Fruit fly (Drosophila melanogaster) whole organism, prepupa: ENCODE results near the gene Manf.

Source experiments
- Blimp-1 ChIP-seq: fragments of 200-800 bp; sonication (Bioruptor generic); optimal IDR thresholded peaks from 3 replicates; lab custom pipeline; 2017; ENCODE audit warnings: missing biosample characterization, missing genetic modification characterization, mild to moderate bottlenecking, moderate library complexity, missing genetic modification reagents
- CG10631 ChIP-seq: fragments of 200-800 bp; sonication (Bioruptor generic); optimal IDR thresholded peaks from 2 replicates; lab custom pipeline; 2016; ENCODE audit warnings: missing biosample characterization, missing genetic modification characterization
- CG15336 ChIP-seq: fragments of 200-800 bp; sonication (Bioruptor generic); IDR thresholded peaks from 2 replicates; pipeline ENCODE4 v1.3.6; 2022; ENCODE audit warnings: missing biosample characterization, missing genetic modification characterization
- CG1621 ChIP-seq: fragments of 200-800 bp; sonication (Bioruptor generic); optimal IDR thresholded peaks from 3 replicates; lab custom pipeline; 2018; ENCODE audit warnings: missing biosample characterization, mild to moderate bottlenecking, missing genetic modification characterization
- CG16779 ChIP-seq: fragments of 200-800 bp; sonication (Bioruptor generic); optimal IDR thresholded peaks from 3 replicates; lab custom pipeline; 2017; ENCODE audit warnings: missing biosample characterization, mild to moderate bottlenecking, missing genetic modification characterization
- CG3032 ChIP-seq: fragments of 200-800 bp; optimal IDR thresholded peaks from 2 replicates; lab custom pipeline; 2019; ENCODE audit warnings: missing biosample characterization, mild to moderate bottlenecking, missing genetic modification characterization, moderate library complexity
- CG31627 ChIP-seq: fragments of 200-800 bp; sonication (Bioruptor generic); optimal IDR thresholded peaks from 3 replicates; lab custom pipeline; 2016; ENCODE audit warnings: missing biosample characterization, missing genetic modification characterization
- CG32006 ChIP-seq: fragments of 200-800 bp; sonication (Bioruptor generic); optimal IDR thresholded peaks from 3 replicates; lab custom pipeline; 2017; ENCODE audit warnings: missing biosample characterization, mild to moderate bottlenecking, missing genetic modification characterization
- CG34406 ChIP-seq: fragments of 200-800 bp; sonication (Bioruptor generic); optimal IDR thresholded peaks from 3 replicates; lab custom pipeline; 2016; ENCODE audit warnings: missing biosample characterization, missing genetic modification characterization
- CG3919 ChIP-seq: fragments of 200-800 bp; sonication (Bioruptor generic); optimal IDR thresholded peaks from 3 replicates; lab custom pipeline; 2016; ENCODE audit warnings: missing biosample characterization, missing genetic modification characterization
- CG4318 ChIP-seq: fragments of 200-800 bp; sonication (Bioruptor generic); optimal IDR thresholded peaks from 3 replicates; lab custom pipeline; 2017; ENCODE audit warnings: missing biosample characterization, mild to moderate bottlenecking, missing genetic modification characterization
- CG6163 ChIP-seq: fragments of 200-800 bp; sonication (Bioruptor generic); IDR thresholded peaks from 3 replicates; pipeline ENCODE4 v1.3.6; 2022; ENCODE audit warnings: missing biosample characterization, missing genetic modification characterization
- CG6276 ChIP-seq: fragments of 200-800 bp; sonication (Bioruptor generic); optimal IDR thresholded peaks from 2 replicates; lab custom pipeline; 2017; ENCODE audit warnings: missing biosample characterization, mild to moderate bottlenecking, missing genetic modification characterization
- CG6792 ChIP-seq: fragments of 200-800 bp; sonication (Bioruptor generic); optimal IDR thresholded peaks from 3 replicates; lab custom pipeline; 2016; ENCODE audit warnings: missing biosample characterization, missing genetic modification characterization
- CG6808 ChIP-seq: fragments of 200-800 bp; sonication (Bioruptor generic); optimal IDR thresholded peaks from 3 replicates; lab custom pipeline; 2017; ENCODE audit warnings: missing biosample characterization, missing genetic modification characterization, mild to moderate bottlenecking, moderate library complexity, missing genetic modification reagents
- CG6854 ChIP-seq: fragments of 200-800 bp; sonication (Bioruptor generic); optimal IDR thresholded peaks from 2 replicates; lab custom pipeline; 2017; ENCODE audit warnings: missing biosample characterization, mild to moderate bottlenecking, missing genetic modification characterization
- CG7368 ChIP-seq: fragments of 200-800 bp; sonication (Bioruptor generic); optimal IDR thresholded peaks from 3 replicates; lab custom pipeline; 2016; ENCODE audit warnings: missing biosample characterization, missing genetic modification characterization
- CG8319 ChIP-seq: fragments of 200-800 bp; sonication (Bioruptor generic); optimal IDR thresholded peaks from 3 replicates; lab custom pipeline; 2016; ENCODE audit warnings: missing biosample characterization, missing genetic modification characterization
- CG9139 ChIP-seq: fragments of 200-800 bp; sonication (Bioruptor generic); optimal IDR thresholded peaks from 3 replicates; lab custom pipeline; 2017; ENCODE audit warnings: missing biosample characterization, mild to moderate bottlenecking, missing genetic modification characterization
- Eip75B ChIP-seq: fragments of 200-800 bp; sonication (Bioruptor generic); optimal IDR thresholded peaks from 3 replicates; lab custom pipeline; 2016; ENCODE audit warnings: missing biosample characterization, missing genetic modification characterization
- Eip93F ChIP-seq: fragments of 200-800 bp; sonication (Bioruptor generic); optimal IDR thresholded peaks from 2 replicates; lab custom pipeline; 2016; ENCODE audit warnings: missing biosample characterization, mild to moderate bottlenecking, missing genetic modification characterization
- Gug ChIP-seq: fragments of 200-800 bp; sonication (Bioruptor generic); IDR thresholded peaks from 2 replicates; pipeline ENCODE4 v1.3.6; 2022; ENCODE audit warnings: missing biosample characterization, missing genetic modification characterization
- Hr38 ChIP-seq: sonication (Bioruptor generic); optimal IDR thresholded peaks from 2 replicates; lab custom pipeline; 2016; ENCODE audit warnings: missing biosample characterization, missing genetic modification characterization
- Lpt ChIP-seq: fragments of 200-800 bp; sonication (Bioruptor generic); optimal IDR thresholded peaks from 3 replicates; lab custom pipeline; 2016; ENCODE audit warnings: missing biosample characterization, missing genetic modification characterization
- OdsH ChIP-seq: fragments of 200-800 bp; sonication (Bioruptor generic); optimal IDR thresholded peaks from 3 replicates; lab custom pipeline; 2016; ENCODE audit warnings: missing biosample characterization, missing genetic modification characterization
- Smox ChIP-seq: fragments of 200-800 bp; sonication (Bioruptor generic); optimal IDR thresholded peaks from 3 replicates; lab custom pipeline; 2016; ENCODE audit warnings: missing biosample characterization, missing genetic modification characterization
- Sox102F ChIP-seq: fragments of 200-800 bp; sonication (Bioruptor generic); optimal IDR thresholded peaks from 2 replicates; lab custom pipeline; 2016; ENCODE audit warnings: missing biosample characterization, mild to moderate bottlenecking, missing genetic modification characterization
- achi ChIP-seq: fragments of 200-800 bp; sonication (Bioruptor generic); optimal IDR thresholded peaks from 3 replicates; lab custom pipeline; 2016; ENCODE audit warnings: missing biosample characterization, missing genetic modification characterization
- cyc ChIP-seq: fragments of 200-800 bp; sonication (Bioruptor generic); optimal IDR thresholded peaks from 3 replicates; lab custom pipeline; 2016; ENCODE audit warnings: missing biosample characterization, missing genetic modification characterization
- dac ChIP-seq: fragments of 200-800 bp; sonication (Bioruptor generic); optimal IDR thresholded peaks from 2 replicates; lab custom pipeline; 2017; ENCODE audit warnings: missing biosample characterization, mild to moderate bottlenecking, missing genetic modification characterization
- eg ChIP-seq: fragments of 200-800 bp; sonication (Bioruptor generic); IDR thresholded peaks from 3 replicates; pipeline ENCODE4 v1.3.6; 2022; ENCODE audit warnings: missing biosample characterization, missing genetic modification characterization
- esn ChIP-seq: fragments of 200-800 bp; sonication (Bioruptor generic); optimal IDR thresholded peaks from 2 replicates; lab custom pipeline; 2016; ENCODE audit warnings: missing biosample characterization, mild to moderate bottlenecking, missing genetic modification characterization, moderate library complexity
- fd59A ChIP-seq: fragments of 200-800 bp; sonication (Bioruptor generic); optimal IDR thresholded peaks from 2 replicates; lab custom pipeline; 2017; ENCODE audit warnings: missing biosample characterization, mild to moderate bottlenecking, missing genetic modification characterization, missing genetic modification reagents
- fd85E ChIP-seq: fragments of 200-800 bp; sonication (Bioruptor generic); optimal IDR thresholded peaks from 3 replicates; lab custom pipeline; 2016; ENCODE audit warnings: missing biosample characterization, missing genetic modification characterization
- fkh ChIP-seq: fragments of 200-800 bp; sonication (Bioruptor generic); optimal IDR thresholded peaks from 3 replicates; lab custom pipeline; 2017; ENCODE audit warnings: missing biosample characterization, mild to moderate bottlenecking, missing genetic modification characterization, moderate library complexity
- lz ChIP-seq: fragments of 200-800 bp; sonication (Bioruptor generic); optimal IDR thresholded peaks from 3 replicates; lab custom pipeline; 2016; ENCODE audit warnings: missing biosample characterization, missing genetic modification characterization
- spab ChIP-seq: fragments of 200-800 bp; sonication (Bioruptor generic); optimal IDR thresholded peaks from 2 replicates; lab custom pipeline; 2017; ENCODE audit warnings: missing biosample characterization, mild to moderate bottlenecking, missing genetic modification characterization, missing genetic modification reagents
- ss ChIP-seq, 2 experiments: fragments of 200-800 bp; sonication (Bioruptor generic); optimal IDR thresholded peaks; 2 replicates in 1 of 2; 3 replicates in 1 of 2; lab custom pipeline; 2017 to 2018; ENCODE audit warnings: mild to moderate bottlenecking in 2 of 2, missing biosample characterization in 2 of 2, missing genetic modification characterization in 2 of 2, moderate library complexity in 1 of 2
- svp ChIP-seq: fragments of 200-800 bp; sonication (Bioruptor generic); peaks from one replicate; lab custom pipeline; 2016; ENCODE audit warnings: missing biosample characterization, missing genetic modification characterization
- topi ChIP-seq: fragments of 200-800 bp; sonication (Bioruptor generic); optimal IDR thresholded peaks from 3 replicates; lab custom pipeline; 2016; ENCODE audit warnings: missing biosample characterization, missing genetic modification characterization
- vri ChIP-seq: fragments of 200-800 bp; sonication (Bioruptor generic); optimal IDR thresholded peaks from 3 replicates; lab custom pipeline; 2016; ENCODE audit warnings: missing biosample characterization, mild to moderate bottlenecking, missing genetic modification characterization

Gene Manf

dm6 chr3R:16341817-16342374 is 7.3 kb upstream of the Manf start, which contains the start of the genes SF2 and pad (continued):
- TF ChIP-seq CG6276 (GFP tag; lab: Kevin White, UChicago) (no peak), svp (GFP tag; lab: Kevin White, UChicago) (no peak), Smox (no peak), CG6163 (GFP tag; lab: Robert Waterston, UW) (peak; percentile 37; the same call in 1 of the 3 replicates), vri (peak; percentile 64), CG32006 (GFP tag; lab: Kevin White, UChicago) (no peak), CG7368 (peak; percentile 51), CG8319 (GFP tag; lab: Kevin White, UChicago) (peak; percentile 56), esn (GFP tag; lab: Kevin White, UChicago) (peak; percentile 87), topi (GFP tag; lab: Kevin White, UChicago) (peak; percentile 73), Eip93F (GFP tag; lab: Kevin White, UChicago) (peak; percentile 67), Gug (GFP tag; lab: Robert Waterston, UW) (peak; percentile 23; the same call in 1 of the 2 replicates), CG6792 (peak; percentile 54), CG3032 (peak; percentile 76), CG15336 (no peak), OdsH (GFP tag; lab: Kevin White, UChicago) (peak; percentile 78), CG1621 (tag; lab: Kevin White, UChicago) (peak; percentile 26), Lpt (GFP tag; lab: Kevin White, UChicago) (peak; percentile 24), spab (no peak), fkh (peak; percentile 95), Blimp-1 (GFP tag; lab: Kevin White, UChicago) (no peak), CG10631 (GFP tag; lab: Kevin White, UChicago) (peak; percentile 82), fd59A (peak; percentile 14), cyc (GFP tag; lab: Kevin White, UChicago) (peak; percentile 78), CG3919 (peak; percentile 76), CG31627 (GFP tag; lab: Kevin White, UChicago) (peak; percentile 86), Sox102F (GFP tag; lab: Kevin White, UChicago) (no peak), eg (GFP tag; lab: Robert Waterston, UW) (peak; percentile 55; the same call in 2 of the 3 replicates), CG34406 (GFP tag; lab: Kevin White, UChicago) (peak; percentile 60), lz (GFP tag; lab: Kevin White, UChicago) (peak; percentile 86), dac (GFP tag; lab: Kevin White, UChicago) (no peak), CG6808 (peak; percentile 70), Hr38 (GFP tag; lab: Kevin White, UChicago) (no peak), ss (GFP tag; optimal IDR thresholded peaks at IDR 0.05; lab: Kevin White, UChicago) (peak in 1 of 2 experiments; percentile 75), CG16779 (tag; lab: Kevin White, UChicago) (no peak), fd85E (GFP tag; lab: Kevin White, UChicago) (no peak), CG4318 (GFP tag; lab: Kevin White, UChicago) (no peak), CG9139 (GFP tag; lab: Kevin White, UChicago) (peak; percentile 33), Eip75B (GFP tag; lab: Kevin White, UChicago) (peak; percentile 82), CG6854 (GFP tag; lab: Kevin White, UChicago) (peak; percentile 48)

- TF ChIP-seq fkh (peak; percentile 53), achi (GFP tag; lab: Kevin White, UChicago) (no peak)
- TF ChIP-seq, all 60 proteins: peak for 1
Observed at dm6 chr3R:16347626-16348264, 1.5 kb upstream of the Manf start.
